Fruit fly (Drosophila melanogaster) whole organism, embryonic: ENCODE data around the gene nol.

Experiments
- Bgb ChIP-seq: fragments of 200-800 bp; sonication (Bioruptor generic); IDR thresholded peaks from 2 replicates; pipeline ENCODE4 v1.3.6; 2022; ENCODE audit warnings: missing biosample characterization, missing genetic modification characterization; ENCODE audit not compliant: partially characterized antibody
- Bteb2 ChIP-seq: fragments of 200-800 bp; sonication (Bioruptor generic); optimal IDR thresholded peaks from 2 replicates; lab custom pipeline; 2016; ENCODE audit warnings: missing biosample characterization, missing genetic modification characterization
- CG11696 ChIP-seq: fragments of 200-800 bp; sonication (Bioruptor generic); IDR thresholded peaks from 2 replicates; pipeline ENCODE4 v1.3.6; 2022; ENCODE audit warnings: missing biosample characterization, missing genetic modification characterization
- CG12104 ChIP-seq: fragments of 200-800 bp; sonication (Bioruptor generic); optimal IDR thresholded peaks from 3 replicates; lab custom pipeline; 2016; ENCODE audit warnings: missing biosample characterization, missing genetic modification characterization
- CG15514 ChIP-seq: fragments of 200-800 bp; sonication (Bioruptor generic); optimal IDR thresholded peaks from 3 replicates; lab custom pipeline; 2017; ENCODE audit warnings: missing biosample characterization, missing genetic modification characterization, mild to moderate bottlenecking, moderate library complexity, missing genetic modification reagents
- CG15696 ChIP-seq: fragments of 200-800 bp; sonication (Bioruptor generic); optimal IDR thresholded peaks from 2 replicates; lab custom pipeline; 2019; ENCODE audit warnings: missing biosample characterization, mild to moderate bottlenecking, missing genetic modification characterization, moderate library complexity
- CG31224 ChIP-seq: fragments of 200-800 bp; sonication (Bioruptor generic); IDR thresholded peaks from 2 replicates; pipeline ENCODE4 v1.3.6; 2022; ENCODE audit warnings: missing biosample characterization, missing genetic modification characterization
- CG4617 ChIP-seq: fragments of 200-800 bp; sonication (Bioruptor generic); optimal IDR thresholded peaks from 3 replicates; lab custom pipeline; 2016; ENCODE audit warnings: missing biosample characterization, missing genetic modification characterization, borderline replicate concordance
- CG7372 ChIP-seq: fragments of 200-800 bp; sonication (Bioruptor generic); IDR thresholded peaks from 2 replicates; pipeline ENCODE4 v1.3.6; 2022; ENCODE audit warnings: missing biosample characterization, missing genetic modification characterization
- CG8478 ChIP-seq: fragments of >200 bp; optimal IDR thresholded peaks from 2 replicates; lab custom pipeline; 2018
- CG9797 ChIP-seq: fragments of 200-800 bp; sonication (Bioruptor generic); optimal IDR thresholded peaks from 3 replicates; lab custom pipeline; 2018; ENCODE audit warnings: missing biosample characterization, mild to moderate bottlenecking, missing genetic modification characterization
- Doc2 ChIP-seq: fragments of 200-800 bp; sonication (Bioruptor generic); IDR thresholded peaks from 2 replicates; pipeline ENCODE4 v1.3.6; 2022; ENCODE audit warnings: missing biosample characterization, missing genetic modification characterization
- Doc3 ChIP-seq: fragments of 200-800 bp; sonication (Bioruptor generic); IDR thresholded peaks from 3 replicates; pipeline ENCODE4 v1.3.6; 2022; ENCODE audit warnings: missing biosample characterization, missing genetic modification characterization; ENCODE audit not compliant: partially characterized antibody
- Fer3 ChIP-seq: fragments of 200-800 bp; sonication (Bioruptor generic); optimal IDR thresholded peaks from 2 replicates; lab custom pipeline; 2018; ENCODE audit warnings: missing biosample characterization, mild to moderate bottlenecking, missing genetic modification characterization, moderate library complexity
- Gug ChIP-seq: fragments of 200-800 bp; sonication (Bioruptor generic); IDR thresholded peaks from 4 replicates; pipeline ENCODE4 v1.3.6; 2022; ENCODE audit warnings: missing biosample characterization, missing genetic modification characterization
- MBD-R2 ChIP-seq: fragments of 200-800 bp; sonication (Bioruptor generic); IDR thresholded peaks from 2 replicates; pipeline ENCODE4 v1.3.6; 2022; ENCODE audit warnings: missing biosample characterization, missing genetic modification characterization
- Pdp1 ChIP-seq, 2 experiments: fragments of 200-800 bp; sonication (Bioruptor generic); optimal IDR thresholded peaks; 3 replicates each; lab custom pipeline; 2016; ENCODE audit warnings: missing biosample characterization in 2 of 2, missing genetic modification characterization in 2 of 2, mild to moderate bottlenecking in 1 of 2, moderate library complexity in 1 of 2
- Rx ChIP-seq: fragments of 200-800 bp; sonication (Bioruptor generic); IDR thresholded peaks from 2 replicates; pipeline ENCODE4 v1.3.6; 2022; ENCODE audit warnings: missing biosample characterization, missing genetic modification characterization
- Sin3A ChIP-seq: fragments of >200 bp; optimal IDR thresholded peaks from 2 replicates; lab custom pipeline; 2018
- Stat92E ChIP-seq, 3 experiments: fragments of >200 bp in 2 of 3; fragments of 200-800 bp in 1 of 3; sonication (Bioruptor generic) in 1 of 3; optimal IDR thresholded peaks; 2 replicates each; lab custom pipeline; 2017 to 2019; ENCODE audit warnings: missing biosample characterization in 3 of 3, missing genetic modification characterization in 3 of 3, mild to moderate bottlenecking in 1 of 3, moderate library complexity in 1 of 3
- YL-1 ChIP-seq: fragments of 200-800 bp; sonication (Bioruptor generic); optimal IDR thresholded peaks from 3 replicates; lab custom pipeline; 2017; ENCODE audit warnings: missing biosample characterization, mild to moderate bottlenecking, missing genetic modification characterization
- ac ChIP-seq: fragments of 200-800 bp; sonication (Bioruptor generic); optimal IDR thresholded peaks from 3 replicates; lab custom pipeline; 2017; ENCODE audit warnings: missing biosample characterization, mild to moderate bottlenecking, missing genetic modification characterization
- ap ChIP-seq: fragments of 200-800 bp; sonication (Bioruptor generic); IDR thresholded peaks from 2 replicates; pipeline ENCODE4 v1.3.6; 2022; ENCODE audit warnings: missing biosample characterization, missing genetic modification characterization
- ase ChIP-seq: fragments of 200-800 bp; sonication (Bioruptor generic); IDR thresholded peaks from 3 replicates; pipeline ENCODE4 v1.3.6; 2022; ENCODE audit warnings: missing biosample characterization, missing genetic modification characterization
- bab2 ChIP-seq: fragments of 200-800 bp; sonication (Bioruptor generic); optimal IDR thresholded peaks from 2 replicates; lab custom pipeline; 2016; ENCODE audit warnings: missing biosample characterization, missing genetic modification characterization
- bigmax ChIP-seq: fragments of 200-800 bp; sonication (Bioruptor generic); optimal IDR thresholded peaks from 2 replicates; lab custom pipeline; 2018; ENCODE audit warnings: missing biosample characterization, mild to moderate bottlenecking, missing genetic modification characterization
- bowl ChIP-seq: fragments of 200-800 bp; sonication (Bioruptor generic); IDR thresholded peaks from 2 replicates; pipeline ENCODE4 v1.3.6; 2022; ENCODE audit warnings: missing biosample characterization, missing genetic modification characterization
- chn ChIP-seq: fragments of 200-800 bp; sonication (Bioruptor generic); optimal IDR thresholded peaks from 2 replicates; lab custom pipeline; 2016; ENCODE audit warnings: missing biosample characterization, missing genetic modification characterization
- danr ChIP-seq: fragments of 200-800 bp; sonication (Bioruptor generic); IDR thresholded peaks from 2 replicates; pipeline ENCODE4 v1.3.6; 2022; ENCODE audit warnings: missing biosample characterization, missing genetic modification characterization
- ftz-f1 ChIP-seq: fragments of 200-800 bp; sonication (Bioruptor generic); optimal IDR thresholded peaks from 2 replicates; lab custom pipeline; 2016; ENCODE audit warnings: missing biosample characterization, missing genetic modification characterization
- gfzf ChIP-seq: fragments of 200-800 bp; sonication (Bioruptor generic); optimal IDR thresholded peaks from 2 replicates; lab custom pipeline; 2016; ENCODE audit warnings: missing biosample characterization, mild to moderate bottlenecking, missing genetic modification characterization, moderate library complexity
- insv ChIP-seq, 2 experiments: fragments of 200-800 bp; sonication (Bioruptor generic); optimal IDR thresholded peaks; 3 replicates each; lab custom pipeline; 2016 to 2018; ENCODE audit warnings: missing biosample characterization in 2 of 2, missing genetic modification characterization in 2 of 2
- nerfin-1 ChIP-seq: fragments of 200-800 bp; sonication (Bioruptor generic); optimal IDR thresholded peaks from 3 replicates; lab custom pipeline; 2019; ENCODE audit warnings: missing biosample characterization, mild to moderate bottlenecking, missing genetic modification characterization, moderate library complexity
- pita ChIP-seq: fragments of 200-800 bp; sonication (Bioruptor generic); optimal IDR thresholded peaks from 2 replicates; lab custom pipeline; 2017; ENCODE audit warnings: missing biosample characterization, mild to moderate bottlenecking, missing genetic modification characterization
- pnt ChIP-seq: fragments of 200-800 bp; sonication (Bioruptor generic); optimal IDR thresholded peaks from 3 replicates; lab custom pipeline; 2016; ENCODE audit warnings: missing biosample characterization, missing genetic modification characterization
- pzg ChIP-seq: fragments of 200-800 bp; sonication (Bioruptor generic); optimal IDR thresholded peaks from 3 replicates; lab custom pipeline; 2018; ENCODE audit warnings: missing biosample characterization, mild to moderate bottlenecking, missing genetic modification characterization, moderate library complexity
- scrt ChIP-seq: fragments of 200-800 bp; sonication (Bioruptor generic); optimal IDR thresholded peaks from 2 replicates; lab custom pipeline; 2018; ENCODE audit warnings: missing biosample characterization, mild to moderate bottlenecking, missing genetic modification characterization, moderate library complexity
- sqz ChIP-seq: fragments of 200-800 bp; sonication (Bioruptor generic); optimal IDR thresholded peaks from 3 replicates; lab custom pipeline; 2018; ENCODE audit warnings: missing biosample characterization, mild to moderate bottlenecking, missing genetic modification characterization
- stwl ChIP-seq: fragments of 200-800 bp; sonication (Bioruptor generic); optimal IDR thresholded peaks from 3 replicates; lab custom pipeline; 2018; ENCODE audit warnings: missing biosample characterization, mild to moderate bottlenecking, missing genetic modification characterization, moderate library complexity
- tap ChIP-seq: fragments of 200-800 bp; optimal IDR thresholded peaks from 3 replicates; lab custom pipeline; 2019; ENCODE audit warnings: missing biosample characterization, mild to moderate bottlenecking, missing genetic modification characterization, moderate library complexity
- unc-4 ChIP-seq: fragments of 200-800 bp; sonication (Bioruptor generic); IDR thresholded peaks from 2 replicates; pipeline ENCODE4 v1.3.6; 2022; ENCODE audit warnings: missing biosample characterization, missing genetic modification characterization; ENCODE audit not compliant: partially characterized antibody
- vfl ChIP-seq: fragments of 200-800 bp; sonication (Bioruptor generic); optimal IDR thresholded peaks from 2 replicates; lab custom pipeline; 2016; ENCODE audit warnings: missing biosample characterization, missing genetic modification characterization

The nol gene

DNA sequence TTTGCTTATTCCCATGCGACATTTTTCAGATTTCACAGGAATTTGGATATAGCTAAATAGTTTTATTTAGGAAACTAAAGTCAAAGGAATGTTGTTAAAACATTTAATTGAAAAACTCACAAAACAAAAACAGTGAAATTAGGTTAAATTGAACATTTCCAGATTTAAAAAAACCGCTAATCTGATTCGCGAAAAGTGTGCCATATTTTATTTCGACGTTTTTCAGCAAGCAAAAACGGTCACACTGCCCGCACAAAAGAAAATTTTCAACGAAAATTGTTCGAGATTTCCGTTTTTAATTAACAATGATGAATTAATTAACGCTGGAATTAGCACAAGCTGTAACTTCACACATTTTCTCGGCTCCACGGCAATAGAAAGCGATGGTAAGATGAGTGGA is 21.2 kb upstream of the nol start, which contains the start of the genes CG34012 and emei (continued):
- TF ChIP-seq danr (GFP tag; lab: Robert Waterston, UW) (no peak), ac (GFP tag; lab: Kevin White, UChicago) (no peak), MBD-R2 (GFP tag; lab: Robert Waterston, UW) (peak; percentile 41; the same call in 1 of the 2 replicates), tap (tag; lab: Kevin White, UChicago) (no peak), sqz (GFP tag; lab: Kevin White, UChicago) (no peak), CG11696 (GFP tag; lab: Robert Waterston, UW) (no peak), CG15696 (no peak), CG31224 (no peak), ase (GFP tag; lab: Robert Waterston, UW) (no peak), vfl (GFP tag; lab: Kevin White, UChicago) (no peak), CG15514 (GFP tag; lab: Kevin White, UChicago) (peak; percentile 79), bowl (GFP tag; lab: Robert Waterston, UW) (no peak), YL-1 (peak; percentile 26), scrt (GFP tag; lab: Kevin White, UChicago) (no peak), chn (GFP tag; lab: Kevin White, UChicago) (no peak), Doc3 (GFP tag; lab: Robert Waterston, UW) (no peak), Bteb2 (GFP tag; lab: Kevin White, UChicago) (no peak), CG8478 (lab: Kevin White, UChicago) (no peak), bigmax (GFP tag; lab: Kevin White, UChicago) (peak; percentile 82), bab2 (GFP tag; lab: Kevin White, UChicago) (no peak), CG4617 (GFP tag; lab: Kevin White, UChicago) (peak; percentile 6), CG9797 (GFP tag; lab: Kevin White, UChicago) (peak; percentile 47), CG7372 (GFP tag; lab: Robert Waterston, UW) (no peak), ap (no peak), gfzf (GFP tag; lab: Kevin White, UChicago) (peak; percentile 77), Sin3A (peak; percentile 21), Gug (GFP tag; lab: Robert Waterston, UW) (no peak), pita (GFP tag; lab: Kevin White, UChicago) (no peak), unc-4 (GFP tag; lab: Robert Waterston, UW) (no peak), nerfin-1 (tag; lab: Kevin White, UChicago) (no peak), stwl (tag; lab: Kevin White, UChicago) (peak; percentile 26), pnt (no peak), Fer3 (tag; lab: Kevin White, UChicago) (no peak), Doc2 (no peak), Bgb (GFP tag; lab: Robert Waterston, UW) (no peak), ftz-f1 (GFP tag; lab: Kevin White, UChicago) (no peak), Stat92E (GFP tag; optimal IDR thresholded peaks at IDR 0.05; lab: Kevin White, UChicago) (no peak), CG12104 (no peak), Rx (GFP tag; lab: Robert Waterston, UW) (no peak), pzg (GFP tag; lab: Kevin White, UChicago) (peak; percentile 43), Pdp1 (GFP tag; optimal IDR thresholded peaks at IDR 0.05; lab: Kevin White, UChicago) (peak in 1 of 2 experiments; percentile 6), insv (GFP tag; optimal IDR thresholded peaks at IDR 0.05; lab: Kevin White, UChicago) (no peak)
